Fruit fly (Drosophila melanogaster) whole organism, embryonic: ENCODE results near the gene CG8507.
A peak's percentile ranks its signal among the peaks of the same experiment; 100 is the strongest.

Experiments used
- BEAF-32 ChIP-seq: fragments of 200-800 bp; sonication (Bioruptor generic); optimal IDR thresholded peaks from 3 replicates; lab custom pipeline; 2017; ENCODE audit warnings: missing biosample characterization, missing genetic modification characterization, mild to moderate bottlenecking, moderate library complexity, missing genetic modification reagents
- Bgb ChIP-seq: fragments of 200-800 bp; sonication (Bioruptor generic); IDR thresholded peaks from 2 replicates; pipeline ENCODE4 v1.3.6; 2022; ENCODE audit warnings: missing biosample characterization, missing genetic modification characterization; ENCODE audit not compliant: partially characterized antibody
- CG10543 ChIP-seq: fragments of 200-800 bp; sonication (Bioruptor generic); optimal IDR thresholded peaks from 3 replicates; lab custom pipeline; 2017; ENCODE audit warnings: missing biosample characterization, mild to moderate bottlenecking, missing genetic modification characterization, moderate library complexity
- CG11085 ChIP-seq: fragments of 200-800 bp; sonication (Bioruptor generic); IDR thresholded peaks from 2 replicates; pipeline ENCODE4 v1.3.6; 2022; ENCODE audit warnings: missing biosample characterization, missing genetic modification characterization
- CG12769 ChIP-seq: fragments of 200-800 bp; sonication (Bioruptor generic); optimal IDR thresholded peaks from 2 replicates; lab custom pipeline; 2019; ENCODE audit warnings: missing biosample characterization, mild to moderate bottlenecking, missing genetic modification characterization, moderate library complexity
- CG13287 ChIP-seq: fragments of 200-800 bp; sonication (Bioruptor generic); IDR thresholded peaks from 2 replicates; pipeline ENCODE4 v1.3.6; 2022; ENCODE audit warnings: missing biosample characterization, missing genetic modification characterization; ENCODE audit not compliant: partially characterized antibody
- CG15514 ChIP-seq: fragments of 200-800 bp; sonication (Bioruptor generic); optimal IDR thresholded peaks from 3 replicates; lab custom pipeline; 2017; ENCODE audit warnings: missing biosample characterization, missing genetic modification characterization, mild to moderate bottlenecking, moderate library complexity, missing genetic modification reagents
- CG15601 ChIP-seq: fragments of 200-800 bp; sonication (Bioruptor generic); optimal IDR thresholded peaks from 3 replicates; lab custom pipeline; 2019; ENCODE audit warnings: missing biosample characterization, mild to moderate bottlenecking, missing genetic modification characterization, moderate library complexity
- CG16863 ChIP-seq: fragments of 200-800 bp; sonication (Bioruptor generic); optimal IDR thresholded peaks from 3 replicates; lab custom pipeline; 2016; ENCODE audit warnings: missing biosample characterization, missing genetic modification characterization
- CG17359 ChIP-seq: fragments of 200-800 bp; sonication (Bioruptor generic); optimal IDR thresholded peaks from 3 replicates; lab custom pipeline; 2018; ENCODE audit warnings: missing biosample characterization, mild to moderate bottlenecking, missing genetic modification characterization, moderate library complexity
- CG17361 ChIP-seq: fragments of 200-800 bp; sonication (Bioruptor generic); IDR thresholded peaks from 3 replicates; pipeline ENCODE4 v1.3.6; 2022; ENCODE audit warnings: missing biosample characterization, missing genetic modification characterization
- CG17802 ChIP-seq: fragments of 200-800 bp; sonication (Bioruptor generic); optimal IDR thresholded peaks from 2 replicates; lab custom pipeline; 2018; ENCODE audit warnings: missing biosample characterization, mild to moderate bottlenecking, missing genetic modification characterization, moderate library complexity
- CG30403 ChIP-seq: fragments of 200-800 bp; sonication (Bioruptor generic); optimal IDR thresholded peaks from 3 replicates; lab custom pipeline; 2016; ENCODE audit warnings: missing biosample characterization, missing genetic modification characterization
- CG32772 ChIP-seq: fragments of 200-800 bp; sonication (Bioruptor generic); IDR thresholded peaks from 2 replicates; pipeline ENCODE4 v1.3.6; 2022; ENCODE audit warnings: missing biosample characterization, missing genetic modification characterization
- CG42726 ChIP-seq: fragments of 200-800 bp; sonication (Bioruptor generic); IDR thresholded peaks from 2 replicates; pipeline ENCODE4 v1.3.6; 2022; ENCODE audit warnings: missing biosample characterization, missing genetic modification characterization; ENCODE audit not compliant: partially characterized antibody
- CG4617 ChIP-seq: fragments of 200-800 bp; sonication (Bioruptor generic); optimal IDR thresholded peaks from 3 replicates; lab custom pipeline; 2016; ENCODE audit warnings: missing biosample characterization, missing genetic modification characterization, borderline replicate concordance
- CG7357 ChIP-seq: fragments of 200-800 bp; sonication (Bioruptor generic); IDR thresholded peaks from 3 replicates; pipeline ENCODE4 v1.3.6; 2022; ENCODE audit warnings: missing biosample characterization, missing genetic modification characterization
- CG7786 ChIP-seq: fragments of 200-800 bp; sonication (Bioruptor generic); optimal IDR thresholded peaks from 2 replicates; lab custom pipeline; 2016; ENCODE audit warnings: missing biosample characterization, missing genetic modification characterization
- CG9437 ChIP-seq: fragments of 200-800 bp; sonication (Bioruptor generic); optimal IDR thresholded peaks from 2 replicates; lab custom pipeline; 2018; ENCODE audit warnings: missing biosample characterization, mild to moderate bottlenecking, missing genetic modification characterization
- CTCF ChIP-seq: fragments of 200-800 bp; sonication (Bioruptor generic); optimal IDR thresholded peaks from 2 replicates; lab custom pipeline; 2017; ENCODE audit warnings: missing biosample characterization, mild to moderate bottlenecking, missing genetic modification characterization, moderate library complexity
- Doc3 ChIP-seq: fragments of 200-800 bp; sonication (Bioruptor generic); IDR thresholded peaks from 3 replicates; pipeline ENCODE4 v1.3.6; 2022; ENCODE audit warnings: missing biosample characterization, missing genetic modification characterization; ENCODE audit not compliant: partially characterized antibody
- E2f1 ChIP-seq: fragments of 200-800 bp; sonication (Bioruptor generic); IDR thresholded peaks from 2 replicates; pipeline ENCODE4 v1.3.6; 2022; ENCODE audit warnings: missing biosample characterization, missing genetic modification characterization
- Ets65A ChIP-seq: fragments of 200-800 bp; sonication (Bioruptor generic); peaks from one replicate; lab custom pipeline; 2016; ENCODE audit warnings: missing biosample characterization, missing genetic modification characterization
- Fer1 ChIP-seq: fragments of 200-800 bp; sonication (Bioruptor generic); optimal IDR thresholded peaks from 2 replicates; lab custom pipeline; 2017; ENCODE audit warnings: missing biosample characterization, mild to moderate bottlenecking, missing genetic modification characterization
- HLHmδ ChIP-seq: fragments of 200-800 bp; sonication (Bioruptor generic); optimal IDR thresholded peaks from 2 replicates; lab custom pipeline; 2018; ENCODE audit warnings: missing biosample characterization, mild to moderate bottlenecking, missing genetic modification characterization, moderate library complexity
- HmgD ChIP-seq: fragments of 200-800 bp; sonication (Bioruptor generic); optimal IDR thresholded peaks from 3 replicates; lab custom pipeline; 2016; ENCODE audit warnings: missing biosample characterization, missing genetic modification characterization
- Myb ChIP-seq: fragments of 200-800 bp; sonication (Bioruptor generic); optimal IDR thresholded peaks from 2 replicates; lab custom pipeline; 2016; ENCODE audit warnings: missing biosample characterization, missing genetic modification characterization
- Stat92E ChIP-seq, 3 experiments: fragments of >200 bp in 2 of 3; fragments of 200-800 bp in 1 of 3; sonication (Bioruptor generic) in 1 of 3; optimal IDR thresholded peaks; 2 replicates each; lab custom pipeline; 2017 to 2019; ENCODE audit warnings: missing biosample characterization in 3 of 3, missing genetic modification characterization in 3 of 3, mild to moderate bottlenecking in 1 of 3, moderate library complexity in 1 of 3
- aop ChIP-seq: fragments of 200-800 bp; sonication (Bioruptor generic); IDR thresholded peaks from 2 replicates; pipeline ENCODE4 v1.3.6; 2022; ENCODE audit warnings: missing biosample characterization, missing genetic modification characterization
- ap ChIP-seq: fragments of 200-800 bp; sonication (Bioruptor generic); IDR thresholded peaks from 2 replicates; pipeline ENCODE4 v1.3.6; 2022; ENCODE audit warnings: missing biosample characterization, missing genetic modification characterization
- exex ChIP-seq: fragments of 200-800 bp; sonication (Bioruptor generic); optimal IDR thresholded peaks from 4 replicates; lab custom pipeline; 2018; ENCODE audit warnings: missing biosample characterization, mild to moderate bottlenecking, missing genetic modification characterization, moderate library complexity
- fru ChIP-seq: fragments of >200 bp; optimal IDR thresholded peaks from 2 replicates; lab custom pipeline; 2017
- her ChIP-seq: fragments of 200-800 bp; sonication (Bioruptor generic); optimal IDR thresholded peaks from 2 replicates; lab custom pipeline; 2016; ENCODE audit warnings: missing biosample characterization, missing genetic modification characterization
- ind ChIP-seq: fragments of 200-800 bp; sonication (Bioruptor generic); optimal IDR thresholded peaks from 3 replicates; lab custom pipeline; 2016; ENCODE audit warnings: missing biosample characterization, missing genetic modification characterization
- inv ChIP-seq: fragments of 200-800 bp; sonication (Bioruptor generic); IDR thresholded peaks from 2 replicates; pipeline ENCODE4 v1.3.6; 2022; ENCODE audit warnings: missing biosample characterization, missing genetic modification characterization; ENCODE audit not compliant: partially characterized antibody
- nmo ChIP-seq: fragments of 200-800 bp; sonication (Bioruptor generic); optimal IDR thresholded peaks from 2 replicates; lab custom pipeline; 2018; ENCODE audit warnings: missing biosample characterization, mild to moderate bottlenecking, missing genetic modification characterization, moderate library complexity
- pan ChIP-seq, 4 experiments: fragments of >200 bp in 3 of 4; fragments of 200-800 bp in 1 of 4; sonication (Bioruptor generic) in 1 of 4; optimal IDR thresholded peaks in 3 of 4; IDR thresholded peaks in 1 of 4; 2 replicates each; pipeline versions ENCODE4 v1.3.6 to Lab custom; 2017 to 2022; ENCODE audit warnings: missing biosample characterization in 2 of 4, missing genetic modification characterization in 2 of 4, mixed read lengths in 1 of 4
- rib ChIP-seq: fragments of 200-800 bp; sonication (Bioruptor generic); IDR thresholded peaks from 2 replicates; pipeline ENCODE4 v1.3.6; 2022; ENCODE audit warnings: missing biosample characterization, missing genetic modification characterization
- ro ChIP-seq: fragments of 200-800 bp; sonication (Bioruptor generic); IDR thresholded peaks from 2 replicates; pipeline ENCODE4 v1.3.6; 2022; ENCODE audit warnings: missing biosample characterization, missing genetic modification characterization
- sc ChIP-seq, 3 experiments: fragments of >200 bp in 2 of 3; fragments of 200-800 bp in 1 of 3; sonication (Bioruptor generic) in 1 of 3; optimal IDR thresholded peaks; 2 replicates in 2 of 3; 3 replicates in 1 of 3; lab custom pipeline; 2017; ENCODE audit warnings: mild to moderate bottlenecking in 1 of 3, missing biosample characterization in 1 of 3, missing genetic modification characterization in 1 of 3, missing genetic modification reagents in 1 of 3
- shn ChIP-seq: fragments of 200-800 bp; sonication (Bioruptor generic); optimal IDR thresholded peaks from 3 replicates; lab custom pipeline; 2016; ENCODE audit warnings: missing biosample characterization, missing genetic modification characterization
- sna ChIP-seq: fragments of 200-800 bp; sonication (Bioruptor generic); IDR thresholded peaks from 2 replicates; pipeline ENCODE4 v1.3.6; 2022; ENCODE audit warnings: missing biosample characterization, missing genetic modification characterization; ENCODE audit not compliant: partially characterized antibody
- tll ChIP-seq, 2 experiments: fragments of 200-800 bp in 1 of 2; fragments of >200 bp in 1 of 2; sonication (Bioruptor generic) in 1 of 2; optimal IDR thresholded peaks; 2 replicates each; lab custom pipeline; 2017 to 2019; ENCODE audit warnings: missing biosample characterization in 2 of 2, missing genetic modification characterization in 2 of 2, mild to moderate bottlenecking in 1 of 2, moderate library complexity in 1 of 2
- toy ChIP-seq: fragments of 200-800 bp; sonication (Bioruptor generic); IDR thresholded peaks from 2 replicates; pipeline ENCODE4 v1.3.6; 2022; ENCODE audit warnings: missing biosample characterization, missing genetic modification characterization
- trh ChIP-seq: fragments of 200-800 bp; sonication (Bioruptor generic); optimal IDR thresholded peaks from 2 replicates; lab custom pipeline; 2016; ENCODE audit warnings: missing biosample characterization, missing genetic modification characterization
- ttk ChIP-seq: fragments of 200-800 bp; sonication (Bioruptor generic); IDR thresholded peaks from 2 replicates; pipeline ENCODE4 v2.1.2; 2022; ENCODE audit warnings: missing biosample characterization, missing genetic modification characterization
- wdn ChIP-seq: fragments of 200-800 bp; sonication (Bioruptor generic); IDR thresholded peaks from 2 replicates; pipeline ENCODE4 v1.3.6; 2022; ENCODE audit warnings: missing biosample characterization, missing genetic modification characterization

Gene CG8507

DNA sequence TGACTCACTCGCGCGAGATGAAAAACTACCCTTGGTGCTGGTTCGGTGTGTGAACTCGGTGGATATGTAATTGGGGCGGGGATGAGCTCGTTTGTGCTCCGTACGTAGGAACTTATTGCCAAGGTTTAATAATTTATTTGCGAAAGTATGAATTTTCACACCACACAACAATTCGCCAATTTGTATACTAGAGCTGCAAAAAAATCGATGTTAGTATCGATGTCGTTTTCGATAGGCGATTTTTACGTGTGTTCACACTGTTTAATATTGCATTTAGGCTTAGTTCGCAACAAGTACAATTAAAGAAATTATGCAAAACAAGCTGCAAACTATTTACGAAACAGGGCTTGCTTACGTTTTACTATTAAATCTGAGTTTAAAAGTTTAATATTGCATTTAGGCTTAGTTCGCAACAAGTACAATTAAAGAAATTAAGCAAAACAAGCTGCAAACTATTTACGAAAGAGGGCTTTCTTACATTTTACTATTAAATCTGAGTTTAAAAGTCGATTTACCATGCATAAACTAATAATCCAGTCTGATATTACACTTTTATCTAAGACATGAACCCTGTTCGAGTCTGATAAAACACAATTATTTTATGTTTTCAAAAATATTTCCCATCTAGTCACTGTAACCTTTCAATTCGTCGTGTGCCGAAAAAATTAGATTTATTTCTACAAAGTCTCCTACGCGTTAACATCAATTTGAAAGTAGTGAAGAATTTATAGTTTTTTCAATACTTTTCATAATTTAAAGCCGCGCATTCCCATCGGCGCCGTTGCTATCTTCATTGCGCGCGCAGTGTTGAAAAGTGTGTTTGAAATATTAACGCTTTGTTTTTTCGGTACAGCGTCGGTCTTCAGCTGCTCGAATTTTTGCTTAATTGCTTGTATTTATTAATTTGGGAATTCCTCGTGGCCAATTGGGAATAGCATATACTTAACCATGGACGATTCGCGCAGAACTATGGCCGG lies 28.0 kb upstream of the CG8507 start, which contains the start of the genes Snap24 and CG8478 (continued):
- TF ChIP-seq CG16863 (GFP tag; lab: Kevin White, UChicago) = no peak
- TF ChIP-seq CG30403 = peak; percentile 30
- TF ChIP-seq CG4617 (GFP tag; lab: Kevin White, UChicago) = peak; percentile 40
- TF ChIP-seq ro (GFP tag; lab: Robert Waterston, UW) = no peak
- TF ChIP-seq pan (optimal IDR thresholded peaks at IDR 0.05; lab: Kevin White, UChicago) = no peak
- TF ChIP-seq pan (GFP tag; optimal IDR thresholded peaks at IDR 0.05 in 1 of 2, IDR thresholded peaks at IDR 0.05 in 1 of 2) = no peak
- peak; percentile 85 for TF ChIP-seq Bgb (GFP tag; lab: Robert Waterston, UW)
- TF ChIP-seq rib (GFP tag; lab: Robert Waterston, UW) = peak; percentile 84
- TF ChIP-seq CG42726 (GFP tag; lab: Robert Waterston, UW) = peak; percentile 45; the same call in 1 of the 2 replicates
- TF ChIP-seq CG12769 = no peak
- TF ChIP-seq CTCF (GFP tag; lab: Kevin White, UChicago) = no peak
- TF ChIP-seq CG10543 (GFP tag; lab: Kevin White, UChicago) = no peak
- peak; percentile 23 for TF ChIP-seq CG15514 (GFP tag; lab: Kevin White, UChicago)
- no peak for TF ChIP-seq exex (tag; lab: Kevin White, UChicago)
- no peak for TF ChIP-seq Ets65A
- no peak for TF ChIP-seq fru
- TF ChIP-seq her (GFP tag; lab: Kevin White, UChicago) = no peak
- no peak for TF ChIP-seq ap (GFP tag; lab: Robert Waterston, UW)
- no peak for TF ChIP-seq CG17359
- TF ChIP-seq inv (GFP tag; lab: Robert Waterston, UW) = peak; percentile 72
- peak; percentile 74 for TF ChIP-seq sna (GFP tag; lab: Robert Waterston, UW)
- TF ChIP-seq E2f1 = no peak
- no peak for TF ChIP-seq ttk (GFP tag; lab: Robert Waterston, UW)
- TF ChIP-seq HLHmδ (GFP tag; lab: Kevin White, UChicago) = no peak
- TF ChIP-seq Fer1 (GFP tag; lab: Kevin White, UChicago) = peak; percentile 5
- no peak for TF ChIP-seq Stat92E (GFP tag; optimal IDR thresholded peaks at IDR 0.05; lab: Kevin White, UChicago)
- TF ChIP-seq CG13287 = peak; percentile 82
- TF ChIP-seq CG11085 = no peak
- TF ChIP-seq BEAF-32 (GFP tag; lab: Kevin White, UChicago) = peak; percentile 86
- TF ChIP-seq Doc3 = peak; percentile 71
- TF ChIP-seq tll (GFP tag; optimal IDR thresholded peaks at IDR 0.05; lab: Kevin White, UChicago) = no peak
- no peak for TF ChIP-seq HmgD (GFP tag; lab: Kevin White, UChicago)
- TF ChIP-seq CG7357 = peak; percentile 96
- no peak for TF ChIP-seq wdn (GFP tag; lab: Robert Waterston, UW)
- TF ChIP-seq trh (GFP tag; lab: Kevin White, UChicago) = no peak
- TF ChIP-seq sc (optimal IDR thresholded peaks at IDR 0.05; lab: Kevin White, UChicago) = no peak
- no peak for TF ChIP-seq sc (GFP tag; optimal IDR thresholded peaks at IDR 0.05; lab: Kevin White, UChicago)
- no peak for TF ChIP-seq CG7786 (GFP tag; lab: Kevin White, UChicago)
- TF ChIP-seq CG15601 (tag; lab: Kevin White, UChicago) = no peak
- TF ChIP-seq CG17361 (GFP tag; lab: Robert Waterston, UW) = peak; percentile 43; the same call in 1 of the 3 replicates
- TF ChIP-seq nmo (GFP tag; lab: Kevin White, UChicago) = peak; percentile 37
- TF ChIP-seq shn (GFP tag; lab: Kevin White, UChicago) = no peak
- TF ChIP-seq Myb (GFP tag; lab: Kevin White, UChicago) = peak; percentile 75
- TF ChIP-seq aop (GFP tag; lab: Robert Waterston, UW) = no peak
- no peak for TF ChIP-seq CG9437 (GFP tag; lab: Kevin White, UChicago)
- TF ChIP-seq ind = no peak
- TF ChIP-seq CG32772 (GFP tag; lab: Robert Waterston, UW) = no peak
- TF ChIP-seq toy (GFP tag; lab: Robert Waterston, UW) = no peak
- peak; percentile 92 for TF ChIP-seq CG17802 (tag; lab: Kevin White, UChicago)
